Fruit fly (Drosophila melanogaster) whole organism, wandering third instar larva: ENCODE results near the gene CG13461.

ENCODE experiments used
- Dif ChIP-seq: fragments of 200-275, 200-300 bp; sonication (Bioruptor generic); optimal IDR thresholded peaks from 2 replicates; lab custom pipeline; 2018; ENCODE audit warnings: missing biosample characterization, missing genetic modification characterization; ENCODE audit not compliant: partially characterized antibody
- Hnf4 ChIP-seq: fragments of 200-800 bp; sonication (Bioruptor generic); optimal IDR thresholded peaks from 2 replicates; lab custom pipeline; 2016; ENCODE audit warnings: missing biosample characterization, mild to moderate bottlenecking, missing genetic modification characterization
- Hr78 ChIP-seq: fragments of >200 bp; optimal IDR thresholded peaks from 2 replicates; lab custom pipeline; 2017; ENCODE audit warnings: missing biosample characterization, missing genetic modification characterization
- Hr83 ChIP-seq: fragments of 200-300 bp; sonication (Bioruptor generic); optimal IDR thresholded peaks from 2 replicates; lab custom pipeline; 2016; ENCODE audit warnings: missing biosample characterization, mild to moderate bottlenecking, missing genetic modification characterization, moderate library complexity; ENCODE audit not compliant: poor library complexity, severe bottlenecking
- Jra ChIP-seq: sonication (Bioruptor generic); optimal IDR thresholded peaks from 2 replicates; lab custom pipeline; 2016; ENCODE audit warnings: missing biosample characterization, missing genetic modification characterization
- OdsH ChIP-seq: fragments of 200-800 bp; sonication (Bioruptor generic); optimal IDR thresholded peaks from 2 replicates; lab custom pipeline; 2016; ENCODE audit warnings: missing biosample characterization, mild to moderate bottlenecking, missing genetic modification characterization
- foxo ChIP-seq, 2 experiments: fragments of 200-800 bp; sonication (Bioruptor generic); optimal IDR thresholded peaks; 2 replicates in 1 of 2; 3 replicates in 1 of 2; lab custom pipeline; 2016 to 2017; ENCODE audit warnings: missing biosample characterization in 2 of 2, missing genetic modification characterization in 2 of 2
- pan ChIP-seq: fragments of >200 bp; optimal IDR thresholded peaks from 2 replicates; lab custom pipeline; 2017
- tai ChIP-seq: sonication (Bioruptor generic); optimal IDR thresholded peaks from 2 replicates; lab custom pipeline; 2016; ENCODE audit warnings: missing biosample characterization, missing genetic modification characterization

DNA sequence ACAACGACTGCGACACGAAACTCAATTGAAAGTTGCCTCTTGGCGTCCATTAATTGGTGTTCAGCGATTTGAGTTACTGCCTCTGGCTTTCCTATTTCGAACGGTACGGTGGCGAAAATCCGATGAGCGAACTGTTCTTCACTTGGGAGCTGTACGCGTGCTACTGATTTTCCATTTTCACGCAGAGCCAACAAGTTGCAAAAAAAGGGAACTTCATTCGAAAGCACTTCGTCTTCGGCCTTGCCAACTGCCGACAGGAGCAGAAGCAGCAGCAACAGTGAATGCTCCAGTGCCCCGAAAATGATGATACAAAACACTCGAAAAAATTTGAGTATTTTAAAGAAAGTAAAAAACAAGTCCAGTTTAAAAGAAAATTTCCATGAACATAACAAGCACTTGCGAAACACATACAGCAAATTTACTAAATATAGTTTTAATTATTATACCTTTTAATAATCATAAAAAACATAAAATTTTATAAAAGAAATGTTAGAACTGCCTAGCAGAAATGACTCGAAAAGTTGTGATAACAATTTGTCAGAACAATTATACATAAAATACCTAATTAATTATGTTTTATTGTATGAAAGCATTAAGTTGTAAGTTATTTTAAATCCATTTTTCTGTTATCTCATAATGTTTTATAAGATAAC, 18.1 kb downstream of the CG13461 start:
- TF ChIP-seq OdsH (GFP tag; lab: Kevin White, UChicago) (no peak), Hnf4 (GFP tag; lab: Kevin White, UChicago) (no peak), Hr78 (GFP tag; lab: Kevin White, UChicago) (no peak), foxo (GFP tag; optimal IDR thresholded peaks at IDR 0.05; lab: Kevin White, UChicago) (peak in 1 of 2 experiments; percentile 0), Dif (GFP tag; lab: Kevin White, UChicago) (no peak), tai (GFP tag; lab: Kevin White, UChicago) (no peak), Jra (GFP tag; lab: Kevin White, UChicago) (no peak), pan (lab: Kevin White, UChicago) (no peak), Hr83 (GFP tag; lab: Kevin White, UChicago) (no peak)
